Worm (Caenorhabditis elegans) whole organism, L2 larva: ENCODE results near the gene sprr-2.

Experiments used
- ceh-16 ChIP-seq: fragments of 150-350 bp; optimal IDR thresholded peaks from 2 replicates; lab custom pipeline; 2014; ENCODE audit warnings: missing biosample characterization, missing genetic modification characterization
- elt-3 ChIP-seq: sonication (generic microtip); optimal IDR thresholded peaks from 2 replicates; lab custom pipeline; 2017; ENCODE audit warnings: missing biosample characterization, missing genetic modification characterization
- lin-39 ChIP-seq: fragments of 150-350 bp; optimal IDR thresholded peaks from 2 replicates; lab custom pipeline; 2014; ENCODE audit warnings: missing biosample characterization, missing genetic modification reagents, missing genetic modification characterization
- nhr-10 ChIP-seq: sonication (generic microtip); optimal IDR thresholded peaks from 2 replicates; lab custom pipeline; 2017; ENCODE audit warnings: missing biosample characterization, missing genetic modification characterization
- nhr-12 ChIP-seq: fragments of 150-350 bp; optimal IDR thresholded peaks from 2 replicates; lab custom pipeline; 2014; ENCODE audit warnings: missing biosample characterization, missing genetic modification characterization
- nhr-25 ChIP-seq: fragments of 150-350 bp; sonication (generic microtip); optimal IDR thresholded peaks from 3 replicates; lab custom pipeline; 2014; ENCODE audit warnings: missing biosample characterization, missing genetic modification characterization
- skn-1 ChIP-seq: sonication (generic microtip); optimal IDR thresholded peaks from 2 replicates; lab custom pipeline; 2017; ENCODE audit warnings: missing biosample characterization, missing genetic modification characterization
- snpc-4 ChIP-seq: fragments of 150-350 bp; optimal IDR thresholded peaks from 2 replicates; lab custom pipeline; 2014; ENCODE audit warnings: missing biosample characterization, missing genetic modification characterization

DNA sequence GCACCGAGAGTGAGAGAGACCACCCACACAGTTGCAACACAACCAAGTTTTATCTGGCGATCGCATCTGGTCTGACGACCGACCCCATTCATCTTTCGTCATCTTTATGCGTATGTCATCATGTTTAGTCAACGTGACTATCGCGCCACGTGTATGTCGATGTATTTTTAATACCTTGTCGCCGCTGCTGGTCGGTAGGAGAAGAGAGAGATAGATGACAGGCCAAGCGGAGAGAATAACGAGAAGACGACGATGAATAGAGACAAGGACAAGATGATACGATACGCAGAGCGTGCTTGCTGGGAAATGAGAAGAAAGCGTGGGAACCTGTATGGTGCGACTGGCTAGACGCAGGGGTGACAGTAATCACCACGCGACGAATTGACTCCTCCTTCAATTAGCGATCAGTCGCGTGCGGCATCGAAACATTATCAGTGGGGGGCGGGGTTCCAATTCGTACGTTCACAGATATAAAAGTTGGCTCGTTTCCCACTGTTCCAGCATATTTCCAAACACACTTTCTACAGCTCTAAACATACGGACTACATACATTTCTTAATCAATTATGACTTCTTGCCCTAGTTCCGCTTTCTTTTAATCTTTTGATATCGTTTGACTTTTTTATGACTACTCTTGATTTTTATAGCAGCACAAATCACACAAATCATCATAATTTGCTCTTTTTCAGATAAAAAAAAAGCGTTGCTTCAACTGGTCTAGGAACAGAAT, 2.8 kb upstream of the sprr-2 start, which contains the start of gene tatn-1:
- TF ChIP-seq skn-1 (tag; lab: Kevin White, UChicago) = no peak
- TF ChIP-seq nhr-10 (tag; lab: Kevin White, UChicago) = no peak
- peak; percentile 92 for TF ChIP-seq ceh-16 (tag; lab: Kevin White, UChicago)
- TF ChIP-seq lin-39 (tag; lab: Kevin White, UChicago) = no peak
- no peak for TF ChIP-seq snpc-4 (tag; lab: Kevin White, UChicago)
- no peak for TF ChIP-seq elt-3 (tag; lab: Kevin White, UChicago)
- no peak for TF ChIP-seq nhr-12 (tag; lab: Kevin White, UChicago)
- peak; percentile 98 for TF ChIP-seq nhr-25 (tag; lab: Kevin White, UChicago)
